Fruit fly (Drosophila melanogaster) whole organism, pupa: ENCODE results near the gene udt.

ENCODE experiments used
- CG13204 ChIP-seq: fragments of 200-800 bp; sonication (Bioruptor generic); optimal IDR thresholded peaks from 2 replicates; lab custom pipeline; 2018; ENCODE audit warnings: missing biosample characterization, mild to moderate bottlenecking, missing genetic modification characterization, moderate library complexity
- CG14655 ChIP-seq: fragments of 200-800 bp; sonication (Bioruptor generic); optimal IDR thresholded peaks from 3 replicates; lab custom pipeline; 2017; ENCODE audit warnings: mild to moderate bottlenecking, missing biosample characterization, missing genetic modification reagents, missing genetic modification characterization
- CG17806 ChIP-seq: fragments of 200-800 bp; sonication (Bioruptor generic); optimal IDR thresholded peaks from 2 replicates; lab custom pipeline; 2018; ENCODE audit warnings: missing biosample characterization, mild to moderate bottlenecking, missing genetic modification characterization, moderate library complexity
- CG4496 ChIP-seq: fragments of 200-800 bp; sonication (Bioruptor generic); IDR thresholded peaks from 3 replicates; pipeline ENCODE4 v1.3.6; 2022; ENCODE audit warnings: missing biosample characterization, missing genetic modification characterization
- CG8159 ChIP-seq: fragments of 200-800 bp; sonication (Bioruptor generic); optimal IDR thresholded peaks from 3 replicates; lab custom pipeline; 2018; ENCODE audit warnings: missing biosample characterization, mild to moderate bottlenecking, missing genetic modification characterization, moderate library complexity
- CG8301 ChIP-seq: fragments of 200-800 bp; sonication (Bioruptor generic); optimal IDR thresholded peaks from 2 replicates; lab custom pipeline; 2018; ENCODE audit warnings: missing biosample characterization, mild to moderate bottlenecking, missing genetic modification characterization
- CG9948 ChIP-seq: fragments of 200-800 bp; sonication (Bioruptor generic); optimal IDR thresholded peaks from 2 replicates; lab custom pipeline; 2018; ENCODE audit warnings: missing biosample characterization, mild to moderate bottlenecking, missing genetic modification characterization, moderate library complexity
- D1 ChIP-seq: fragments of 200-800 bp; sonication (Bioruptor generic); optimal IDR thresholded peaks from 2 replicates; lab custom pipeline; 2018; ENCODE audit warnings: missing biosample characterization, mild to moderate bottlenecking, missing genetic modification characterization, moderate library complexity
- EcR ChIP-seq: fragments of 200-800 bp; sonication (Bioruptor generic); optimal IDR thresholded peaks from 3 replicates; lab custom pipeline; 2019; ENCODE audit warnings: missing biosample characterization, missing genetic modification characterization, mild to moderate bottlenecking, moderate library complexity, missing genetic modification reagents
- Ets98B ChIP-seq: fragments of 200-800 bp; sonication (Bioruptor generic); IDR thresholded peaks from 2 replicates; pipeline ENCODE4 v1.3.6; 2022; ENCODE audit warnings: missing biosample characterization, missing genetic modification characterization
- Pif1A ChIP-seq: fragments of 200-800 bp; sonication (Bioruptor generic); optimal IDR thresholded peaks from 3 replicates; lab custom pipeline; 2016; ENCODE audit warnings: missing biosample characterization, missing genetic modification characterization
- Snoo ChIP-seq: fragments of 200-800 bp; sonication (Bioruptor generic); optimal IDR thresholded peaks from 3 replicates; lab custom pipeline; 2017; ENCODE audit warnings: missing biosample characterization, mild to moderate bottlenecking, missing genetic modification characterization, inconsistent platforms
- fd96Ca ChIP-seq: fragments of 200-800 bp; sonication (Bioruptor generic); IDR thresholded peaks from 3 replicates; pipeline ENCODE4 v1.3.6; 2022; ENCODE audit warnings: missing biosample characterization, missing genetic modification characterization
- rn ChIP-seq: fragments of 200-800 bp; sonication (Bioruptor generic); IDR thresholded peaks from 2 replicates; pipeline ENCODE4 v1.3.6; 2022; ENCODE audit warnings: missing biosample characterization, missing genetic modification characterization

DNA sequence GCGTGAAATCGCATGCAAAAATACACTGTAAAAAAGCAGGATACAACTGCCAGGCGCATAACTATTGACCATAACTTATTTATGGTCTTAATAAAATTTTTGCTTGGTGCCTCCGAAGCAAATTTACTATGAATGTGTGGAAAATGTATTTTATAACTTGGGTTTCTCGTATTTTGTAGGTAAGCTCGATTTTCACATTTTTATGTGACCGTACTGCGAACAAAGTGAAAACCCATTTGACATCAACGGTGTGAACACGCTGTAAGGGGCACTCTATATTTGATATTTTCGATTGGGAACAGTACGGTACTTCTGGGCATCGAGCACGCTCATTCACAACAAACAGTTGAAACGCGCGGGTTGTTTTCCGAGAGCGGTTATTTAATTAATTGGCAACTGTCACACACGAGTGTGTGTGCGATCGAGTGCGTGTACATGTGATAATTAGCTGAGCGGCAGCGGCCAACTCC is 18.4 kb upstream of the udt start, which contains the start of the genes Nup98-96 and mbc:
- TF ChIP-seq CG14655 (peak; percentile 72), CG17806 (peak; percentile 77), CG13204 (GFP tag; lab: Kevin White, UChicago) (peak; percentile 39), Snoo (peak; percentile 71), D1 (no peak), rn (peak; percentile 85), Ets98B (GFP tag; lab: Robert Waterston, UW) (peak; percentile 80), CG8159 (peak; percentile 84), CG4496 (GFP tag; lab: Robert Waterston, UW) (peak; percentile 90), EcR (peak; percentile 18), fd96Ca (peak; percentile 79), CG8301 (tag; lab: Kevin White, UChicago) (peak; percentile 70), CG9948 (peak; percentile 77), Pif1A (GFP tag; lab: Kevin White, UChicago) (no peak)
